Fruit fly (Drosophila melanogaster) whole organism, embryonic: ENCODE measurements around the gene CG10164.

Experiments used
- CG12155 ChIP-seq: fragments of 200-800 bp; sonication (Bioruptor generic); optimal IDR thresholded peaks from 3 replicates; lab custom pipeline; 2016; ENCODE audit warnings: missing biosample characterization, missing genetic modification characterization
- CG2116 ChIP-seq: fragments of 200-800 bp; sonication (Bioruptor generic); optimal IDR thresholded peaks from 3 replicates; lab custom pipeline; 2018; ENCODE audit warnings: missing biosample characterization, mild to moderate bottlenecking, missing genetic modification characterization
- CG3163 ChIP-seq: fragments of 200-800 bp; sonication (Bioruptor generic); optimal IDR thresholded peaks from 3 replicates; lab custom pipeline; 2016; ENCODE audit warnings: missing biosample characterization, missing genetic modification characterization
- CG4404 ChIP-seq: fragments of 200-800 bp; sonication (Bioruptor generic); IDR thresholded peaks from 2 replicates; pipeline ENCODE4 v1.3.6; 2022; ENCODE audit warnings: missing biosample characterization, missing genetic modification characterization
- CG7357 ChIP-seq: fragments of 200-800 bp; sonication (Bioruptor generic); IDR thresholded peaks from 3 replicates; pipeline ENCODE4 v1.3.6; 2022; ENCODE audit warnings: missing biosample characterization, missing genetic modification characterization
- D19B ChIP-seq: fragments of 200-800 bp; sonication (Bioruptor generic); optimal IDR thresholded peaks from 2 replicates; lab custom pipeline; 2017; ENCODE audit warnings: missing biosample characterization, mild to moderate bottlenecking, missing genetic modification characterization
- Deaf1 ChIP-seq: fragments of 200-800 bp; optimal IDR thresholded peaks from 3 replicates; lab custom pipeline; 2019; ENCODE audit warnings: missing biosample characterization, mild to moderate bottlenecking, missing genetic modification characterization, moderate library complexity
- Ets65A ChIP-seq: fragments of 200-800 bp; sonication (Bioruptor generic); peaks from one replicate; lab custom pipeline; 2016; ENCODE audit warnings: missing biosample characterization, missing genetic modification characterization
- Hmr ChIP-seq: fragments of 200-800 bp; sonication (Bioruptor generic); optimal IDR thresholded peaks from 3 replicates; lab custom pipeline; 2017; ENCODE audit warnings: mild to moderate bottlenecking, missing biosample characterization, missing genetic modification reagents, missing genetic modification characterization
- Hr51 ChIP-seq, 2 experiments: fragments of 200-800 bp; sonication (Bioruptor generic); optimal IDR thresholded peaks; 2 replicates in 1 of 2; 3 replicates in 1 of 2; lab custom pipeline; 2016 to 2018; ENCODE audit warnings: missing biosample characterization in 2 of 2, missing genetic modification characterization in 2 of 2, mild to moderate bottlenecking in 1 of 2, moderate library complexity in 1 of 2
- Jarid2 ChIP-seq: fragments of 200-800 bp; sonication (Bioruptor generic); optimal IDR thresholded peaks from 3 replicates; lab custom pipeline; 2017; ENCODE audit warnings: mild to moderate bottlenecking, missing biosample characterization, missing genetic modification reagents, missing genetic modification characterization
- Med ChIP-seq: fragments of 200-800 bp; sonication (Bioruptor generic); peaks from one replicate; lab custom pipeline; 2016; ENCODE audit warnings: missing biosample characterization, missing genetic modification characterization, mild to moderate bottlenecking, inconsistent platforms, moderate library complexity
- Nf-YC ChIP-seq: fragments of 200-800 bp; optimal IDR thresholded peaks from 3 replicates; lab custom pipeline; 2019; ENCODE audit warnings: missing biosample characterization, mild to moderate bottlenecking, missing genetic modification characterization, moderate library complexity
- Scr ChIP-seq: fragments of 200-800 bp; sonication (Bioruptor generic); IDR thresholded peaks from 2 replicates; pipeline ENCODE4 v1.3.6; 2022; ENCODE audit warnings: missing biosample characterization, missing genetic modification characterization; ENCODE audit not compliant: partially characterized antibody
- Trl ChIP-seq, 3 experiments: fragments of >200 bp in 2 of 3; fragments of 200-800 bp in 1 of 3; sonication (Bioruptor generic) in 1 of 3; optimal IDR thresholded peaks; 2 replicates in 1 of 3; 3 replicates in 2 of 3; lab custom pipeline; 2016 to 2017; ENCODE audit warnings: missing biosample characterization in 1 of 3, missing genetic modification characterization in 1 of 3
- abd-A ChIP-seq: fragments of 200-800 bp; sonication (Bioruptor generic); optimal IDR thresholded peaks from 3 replicates; lab custom pipeline; 2019; ENCODE audit warnings: missing biosample characterization, mild to moderate bottlenecking, missing genetic modification characterization, moderate library complexity
- aop ChIP-seq: fragments of 200-800 bp; sonication (Bioruptor generic); IDR thresholded peaks from 2 replicates; pipeline ENCODE4 v1.3.6; 2022; ENCODE audit warnings: missing biosample characterization, missing genetic modification characterization
- ara ChIP-seq: fragments of 200-800 bp; sonication (Bioruptor generic); IDR thresholded peaks from 2 replicates; pipeline ENCODE4 v1.3.6; 2022; ENCODE audit warnings: missing biosample characterization, missing genetic modification characterization
- crol ChIP-seq: fragments of 200-800 bp; sonication (Bioruptor generic); IDR thresholded peaks from 2 replicates; pipeline ENCODE4 v1.3.6; 2022; ENCODE audit warnings: missing biosample characterization, missing genetic modification characterization
- cwo ChIP-seq: fragments of 200-800 bp; sonication (Bioruptor generic); optimal IDR thresholded peaks from 3 replicates; lab custom pipeline; 2017; ENCODE audit warnings: missing biosample characterization, missing genetic modification characterization, mild to moderate bottlenecking, moderate library complexity, missing genetic modification reagents
- disco-r ChIP-seq: fragments of 200-800 bp; sonication (Bioruptor generic); optimal IDR thresholded peaks from 2 replicates; lab custom pipeline; 2016; ENCODE audit warnings: missing biosample characterization, missing genetic modification characterization
- exex ChIP-seq: fragments of 200-800 bp; sonication (Bioruptor generic); optimal IDR thresholded peaks from 4 replicates; lab custom pipeline; 2018; ENCODE audit warnings: missing biosample characterization, mild to moderate bottlenecking, missing genetic modification characterization, moderate library complexity
- fd64A ChIP-seq: fragments of 200-800 bp; sonication (Bioruptor generic); optimal IDR thresholded peaks from 3 replicates; lab custom pipeline; 2018; ENCODE audit warnings: missing biosample characterization, mild to moderate bottlenecking, missing genetic modification characterization
- insv ChIP-seq, 2 experiments: fragments of 200-800 bp; sonication (Bioruptor generic); optimal IDR thresholded peaks; 3 replicates each; lab custom pipeline; 2016 to 2018; ENCODE audit warnings: missing biosample characterization in 2 of 2, missing genetic modification characterization in 2 of 2
- klu ChIP-seq: fragments of 200-800 bp; sonication (Bioruptor generic); IDR thresholded peaks from 2 replicates; pipeline ENCODE4 v1.3.6; 2022; ENCODE audit warnings: missing biosample characterization, missing genetic modification characterization
- onecut ChIP-seq: fragments of 200-800 bp; sonication (Bioruptor generic); IDR thresholded peaks from 2 replicates; pipeline ENCODE4 v1.3.6; 2022; ENCODE audit warnings: missing biosample characterization, missing genetic modification characterization
- org-1 ChIP-seq: fragments of 200-800 bp; sonication (Bioruptor generic); optimal IDR thresholded peaks from 2 replicates; lab custom pipeline; 2017; ENCODE audit warnings: missing biosample characterization, missing genetic modification characterization
- sr ChIP-seq: fragments of 200-800 bp; sonication (Bioruptor generic); IDR thresholded peaks from 3 replicates; pipeline ENCODE4 v1.3.6; 2022; ENCODE audit warnings: missing biosample characterization, missing genetic modification characterization
- zen2 ChIP-seq: fragments of 200-800 bp; sonication (Bioruptor generic); IDR thresholded peaks from 3 replicates; pipeline ENCODE4 v1.3.6; 2022; ENCODE audit warnings: missing biosample characterization, missing genetic modification characterization; ENCODE audit not compliant: partially characterized antibody

CG10164 gene

DNA sequence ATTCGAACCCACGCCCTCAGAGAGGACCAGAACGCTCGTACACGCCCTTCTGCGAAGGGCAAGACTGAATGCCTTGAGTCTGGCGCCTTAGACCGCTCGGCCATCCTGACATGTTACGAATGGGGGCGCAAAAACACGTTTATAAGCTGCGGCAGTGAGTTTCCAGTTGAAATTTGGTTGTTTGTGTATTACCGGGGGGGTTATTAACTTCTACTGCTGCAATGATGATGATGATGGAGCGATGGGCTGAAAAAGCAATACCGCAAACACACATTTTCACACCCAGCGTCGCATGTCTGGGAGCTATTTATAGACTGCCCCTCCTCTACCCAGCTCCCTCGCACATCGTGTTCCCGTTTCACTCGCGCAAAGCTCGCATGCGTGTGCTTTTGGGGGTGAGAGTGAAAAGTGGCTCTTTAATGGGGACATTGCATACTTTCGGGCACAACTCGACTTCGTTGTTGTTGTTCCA is 44.6 kb upstream of the CG10164 start (continued):
- TF ChIP-seq disco-r (GFP tag; lab: Kevin White, UChicago) (no peak), Hr51 (GFP tag; optimal IDR thresholded peaks at IDR 0.05; lab: Kevin White, UChicago) (no peak), CG4404 (GFP tag; lab: Robert Waterston, UW) (no peak), ara (GFP tag; lab: Robert Waterston, UW) (no peak)
- TF ChIP-seq, all 482 proteins: peak for 50

DNA sequence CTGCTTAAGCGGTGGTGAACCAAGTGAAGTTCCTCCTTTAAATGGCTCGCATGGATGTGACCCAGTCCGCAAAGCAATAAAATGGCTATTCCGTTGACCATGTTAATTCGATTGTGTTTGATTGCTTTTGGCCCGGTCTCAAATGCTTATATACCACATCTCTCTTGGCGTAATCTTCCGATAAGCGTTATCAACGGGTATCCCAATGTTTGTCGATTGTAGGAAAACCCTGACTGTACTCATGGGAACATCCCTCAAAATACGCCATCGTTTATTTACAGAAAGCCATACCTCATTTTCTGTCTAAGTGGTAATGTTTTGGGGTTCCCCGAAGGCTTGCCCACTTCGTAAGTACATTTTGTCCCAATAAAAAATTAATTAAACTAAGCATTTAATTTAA is 42.2 kb upstream of the CG10164 start, which contains the start of gene CG10183:
Gene CG10183 (minus strand): TSS at position 101 of the 400 bp plus-strand sequence.
- no peak for TF ChIP-seq klu (GFP tag; lab: Robert Waterston, UW)
- TF ChIP-seq exex (tag; lab: Kevin White, UChicago): peak; percentile 20
- no peak for TF ChIP-seq Hmr
- 0 out of 3 replicates have a peak, but pooled peaks have one; percentile 30 for TF ChIP-seq CG7357

DNA sequence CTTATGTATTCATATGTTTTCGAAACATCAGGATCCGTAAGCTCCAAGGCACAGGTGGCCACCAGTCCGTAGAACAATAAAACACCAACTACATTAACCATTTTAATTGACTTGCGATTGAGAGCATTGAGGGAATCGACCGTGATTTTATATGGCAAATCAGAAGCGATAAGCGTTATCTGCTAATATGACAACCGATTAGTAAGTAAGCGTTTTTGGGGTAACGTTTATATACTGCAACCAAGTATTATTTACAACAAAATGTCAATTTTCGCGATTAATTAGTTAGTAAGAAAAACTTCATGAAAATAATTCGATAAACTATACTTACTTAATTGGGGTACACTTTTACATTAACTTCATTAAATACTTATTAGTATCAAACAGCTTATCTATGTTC is 39.4 kb upstream of the CG10164 start, which contains the start of gene CG16723:
Gene CG16723 (minus strand): TSS at position 101 of the 400 bp plus-strand sequence.
- TF ChIP-seq fd64A (GFP tag; lab: Kevin White, UChicago) (no peak), exex (tag; lab: Kevin White, UChicago) (peak; percentile 64), Scr (GFP tag; lab: Robert Waterston, UW) (no peak), crol (GFP tag; lab: Robert Waterston, UW) (no peak), sr (GFP tag; lab: Robert Waterston, UW) (no peak), org-1 (no peak)

DNA sequence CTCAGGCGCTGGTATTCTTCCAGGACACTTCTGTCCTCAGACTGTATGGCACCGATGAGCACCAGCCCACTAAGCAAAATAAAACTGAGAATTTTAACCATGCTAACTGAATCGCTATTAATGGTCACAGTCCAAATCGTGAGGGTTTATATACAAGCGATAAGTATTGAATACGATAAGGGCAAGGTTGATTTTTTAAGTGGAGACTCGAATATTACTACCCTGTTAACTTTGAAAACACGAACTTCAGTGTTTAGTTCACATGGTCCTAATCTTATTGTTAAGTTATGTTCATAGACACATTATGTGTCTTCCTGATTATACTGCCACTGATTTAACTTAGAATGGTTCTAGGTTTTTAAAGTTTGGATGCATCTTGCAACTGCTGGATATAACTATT is 35.9 kb upstream of the CG10164 start, which contains the start of gene CG33337:
Gene CG33337 (minus strand): TSS at position 101 of the 400 bp plus-strand sequence.
- peak; percentile 78 for TF ChIP-seq D19B
- TF ChIP-seq CG2116 (GFP tag; lab: Kevin White, UChicago): no peak

DNA sequence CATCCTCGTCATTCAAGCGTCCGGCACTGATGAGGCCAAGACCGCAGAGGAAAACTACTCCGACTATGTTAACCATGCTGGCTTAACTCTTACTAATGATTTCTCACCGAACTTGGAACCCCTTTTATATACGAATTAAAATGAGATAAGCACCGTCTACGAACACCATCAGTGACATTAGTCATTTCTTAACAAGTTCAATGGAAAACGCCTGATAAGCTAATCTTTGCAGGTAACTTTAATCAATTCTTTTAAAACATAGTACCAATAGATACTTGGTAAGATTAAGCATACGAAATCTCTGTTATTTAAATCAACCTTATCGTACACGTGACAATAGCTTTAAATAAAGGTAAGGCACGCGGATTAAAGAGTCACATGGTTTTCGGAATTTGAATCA is 33.0 kb upstream of the CG10164 start, which contains the start of gene CG10182:
Gene CG10182 (minus strand): TSS at position 101 of the 400 bp plus-strand sequence.
- TF ChIP-seq cwo (peak; percentile 80), exex (tag; lab: Kevin White, UChicago) (peak; percentile 70), insv (GFP tag; optimal IDR thresholded peaks at IDR 0.05; lab: Kevin White, UChicago) (no peak), CG7357 (no peak)
- TF ChIP-seq, all 482 proteins: peak for 2

DNA sequence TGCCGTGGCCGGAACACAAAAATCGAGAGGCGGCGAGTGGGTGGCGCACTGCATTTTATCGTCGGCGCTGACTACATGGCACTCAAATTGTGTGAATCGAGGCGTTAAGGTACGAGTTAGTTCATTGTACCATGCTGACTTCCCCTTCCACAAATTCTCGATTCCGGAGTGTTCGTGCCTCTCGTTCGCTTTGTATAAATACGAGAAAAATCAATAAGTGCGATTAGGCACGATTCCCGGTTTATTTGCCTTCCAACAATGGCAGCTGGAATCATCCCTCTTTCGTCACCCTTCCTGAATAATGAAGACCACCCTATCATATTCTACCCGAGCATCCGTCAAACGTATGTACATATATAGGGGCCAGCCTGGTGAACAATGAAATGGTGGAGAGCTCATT is 19.9 kb upstream of the CG10164 start:
- TF ChIP-seq onecut (GFP tag; lab: Robert Waterston, UW) (peak; percentile 73), aop (GFP tag; lab: Robert Waterston, UW) (no peak), Med (GFP tag; lab: Kevin White, UChicago) (peak; percentile 51)
- TF ChIP-seq, all 482 proteins: peak for 2

DNA sequence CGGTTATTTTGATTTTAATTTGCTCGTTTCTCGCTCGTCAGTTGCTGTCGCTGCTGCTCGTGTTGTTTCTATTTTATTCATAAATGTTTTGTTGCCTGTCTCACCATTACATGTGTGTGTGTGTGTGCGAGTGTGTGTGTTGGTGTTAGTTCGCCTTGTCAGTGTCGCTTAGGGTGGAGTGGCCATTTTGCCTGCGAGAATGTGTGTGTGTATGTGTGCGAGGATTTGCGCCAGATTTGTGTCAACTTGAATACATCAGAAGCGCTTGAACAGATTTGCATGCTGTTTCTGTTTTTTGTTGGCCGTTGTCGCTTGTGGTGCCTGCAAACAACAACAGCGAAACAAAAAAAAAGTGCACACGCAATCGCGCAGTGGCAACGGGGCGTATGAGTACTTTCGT is 12.5 kb upstream of the CG10164 start:
- TF ChIP-seq Nf-YC (tag; lab: Kevin White, UChicago): no peak
- TF ChIP-seq Ets65A (GFP tag; lab: Kevin White, UChicago): peak; percentile 84
- TF ChIP-seq, all 482 proteins: peak for 1

DNA sequence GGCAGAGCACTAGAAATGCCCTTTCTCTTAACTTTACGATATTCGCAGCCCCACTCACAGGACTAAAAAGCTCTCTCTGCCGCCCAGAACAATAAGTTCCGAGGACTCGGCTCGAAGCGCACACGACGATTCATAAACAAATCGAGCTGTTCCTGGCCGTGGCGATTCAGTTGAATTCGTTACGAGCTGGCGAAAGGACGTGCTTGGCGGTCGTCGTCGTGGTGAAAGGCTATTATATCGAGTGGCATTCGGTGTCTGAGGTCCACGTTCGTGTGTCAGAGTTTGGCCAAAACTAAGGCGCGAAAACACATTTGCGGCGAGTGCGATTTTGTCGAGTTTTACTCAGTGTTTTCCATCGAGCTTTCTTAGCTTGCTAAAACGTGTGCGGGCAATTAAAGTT is 501 bp upstream of the CG10164 start, which contains the start of gene beat-IV:
Gene beat-IV (plus strand): TSS at position 169 of the 400 bp plus-strand sequence.
- TF ChIP-seq Deaf1 (tag; lab: Kevin White, UChicago) (peak; percentile 94), CG12155 (GFP tag; lab: Kevin White, UChicago) (no peak), zen2 (GFP tag; lab: Robert Waterston, UW) (no peak), Trl (optimal IDR thresholded peaks at IDR 0.05; lab: Kevin White, UChicago) (peak; percentile 5 to 12), Trl (GFP tag; optimal IDR thresholded peaks at IDR 0.05; lab: Kevin White, UChicago) (no peak), abd-A (peak; percentile 50), CG3163 (GFP tag; lab: Kevin White, UChicago) (peak; percentile 8), Jarid2 (GFP tag; lab: Kevin White, UChicago) (peak; percentile 56)
- TF ChIP-seq, all 482 proteins: peak for 5
